Worm (Caenorhabditis elegans): Measurements from ENCODE around the gene twk-28.

Gene twk-28

DNA sequence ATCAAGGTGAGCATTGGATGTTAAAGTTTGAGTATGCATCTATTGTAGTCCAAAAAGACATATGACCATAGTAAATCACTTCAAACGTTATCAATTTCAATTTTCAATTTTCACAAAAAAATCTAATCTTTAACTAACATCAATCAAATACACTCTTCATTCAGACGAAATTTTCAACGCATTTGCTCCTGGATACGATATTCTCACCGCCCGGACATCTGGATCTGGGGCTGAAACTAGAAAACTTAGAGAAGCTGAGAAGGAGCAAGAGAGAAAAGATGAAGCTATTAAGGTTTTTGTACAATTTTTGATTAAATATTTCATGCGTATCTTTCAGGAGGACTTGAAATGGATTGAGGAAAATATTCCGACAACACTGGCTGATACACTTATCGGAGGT, 15.3 kb downstream of the twk-28 start:
- TF ChIP-seq sea-1 (GFP tag; conservative IDR thresholded peaks at IDR 0.05) (no peak), B0310.2 (tag; optimal IDR thresholded peaks at IDR 0.05) (no peak), hmbx-1 (tag; optimal IDR thresholded peaks at IDR 0.05) (no peak), tra-4 (tag; optimal IDR thresholded peaks at IDR 0.05) (no peak), F13C5.2 (tag; optimal IDR thresholded peaks at IDR 0.05) (no peak), ets-7 (tag; optimal IDR thresholded peaks at IDR 0.05) (no peak), flt-1 (GFP tag; IDR thresholded peaks at IDR 0.05) (no peak), aly-1 (tag; optimal IDR thresholded peaks at IDR 0.05) (no peak), tbx-37 (GFP tag; conservative IDR thresholded peaks at IDR 0.05) (no peak), pes-1 (GFP tag; IDR thresholded peaks at IDR 0.05) (no peak), ceh-36 (tag; optimal IDR thresholded peaks at IDR 0.05) (no peak), ceh-13 (GFP tag; optimal IDR thresholded peaks at IDR 0.05) (no peak), scrt-1 (GFP tag; IDR thresholded peaks at IDR 0.05) (no peak), tbx-11 (GFP tag; IDR thresholded peaks at IDR 0.05) (no peak), hmg-4 (GFP tag; optimal IDR thresholded peaks at IDR 0.05) (no peak), hnd-1 (tag; optimal IDR thresholded peaks at IDR 0.05) (no peak), ama-1 (optimal IDR thresholded peaks at IDR 0.05) (no peak)

DNA sequence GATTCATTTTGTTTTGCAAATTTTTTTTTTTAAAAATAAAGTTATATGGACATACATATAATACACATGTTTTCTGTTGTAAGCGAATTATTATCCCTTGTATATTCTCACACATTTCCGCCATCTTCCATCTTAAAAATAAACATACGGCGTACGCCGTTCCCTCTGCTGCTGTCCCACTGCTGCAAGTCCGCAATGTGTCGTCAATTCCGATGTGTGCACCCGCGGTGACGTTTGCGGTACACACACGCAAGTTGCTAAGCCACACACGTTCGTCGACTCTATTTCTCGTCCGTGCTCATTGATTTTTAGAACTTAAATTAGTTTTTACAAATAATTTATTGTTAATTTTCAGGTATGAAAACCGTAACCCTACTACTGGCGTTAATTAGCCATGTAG, 18.8 kb downstream of the twk-28 start, which contains the start of gene C52B9.4:
C52B9.4 (plus strand) TSS at position 356 of the 400 bp plus-strand sequence.
- TF ChIP-seq aly-1 (tag; optimal IDR thresholded peaks at IDR 0.05) (no peak), ceh-13 (GFP tag; optimal IDR thresholded peaks at IDR 0.05) (no peak), F13C5.2 (tag; optimal IDR thresholded peaks at IDR 0.05) (peak; percentile 21)

DNA sequence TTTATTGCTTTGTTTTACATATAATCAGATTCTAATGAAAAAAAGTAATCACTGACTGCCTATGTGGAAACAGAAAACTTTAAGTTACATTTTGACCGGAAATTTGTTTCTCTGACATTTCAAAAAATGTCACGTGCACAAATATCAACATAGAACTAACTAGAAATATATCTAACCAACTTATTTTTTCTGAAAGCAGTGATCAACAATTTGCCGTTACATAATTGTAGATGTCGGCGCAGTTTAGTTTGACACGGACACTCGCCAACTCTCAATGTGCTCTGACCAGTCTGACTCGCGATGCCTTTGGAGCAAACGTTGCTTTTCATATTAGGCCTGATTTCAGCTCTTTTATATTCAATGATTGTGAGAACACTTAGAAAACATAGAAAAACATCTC, 22.4 kb downstream of the twk-28 start, which contains the start of gene srv-6:
srv-6 (plus strand) TSS at position 301 of the 400 bp plus-strand sequence.
- TF ChIP-seq ama-1 (optimal IDR thresholded peaks at IDR 0.05) (no peak), ets-7 (tag; optimal IDR thresholded peaks at IDR 0.05) (no peak), hnd-1 (tag; optimal IDR thresholded peaks at IDR 0.05) (no peak), flt-1 (GFP tag; IDR thresholded peaks at IDR 0.05) (no peak), aly-1 (tag; optimal IDR thresholded peaks at IDR 0.05) (no peak), tra-4 (tag; optimal IDR thresholded peaks at IDR 0.05) (no peak), hmg-4 (GFP tag; optimal IDR thresholded peaks at IDR 0.05) (no peak), F13C5.2 (tag; optimal IDR thresholded peaks at IDR 0.05) (no peak), sea-1 (GFP tag; conservative IDR thresholded peaks at IDR 0.05) (no peak), ceh-13 (GFP tag; optimal IDR thresholded peaks at IDR 0.05) (no peak), tbx-37 (GFP tag; conservative IDR thresholded peaks at IDR 0.05) (no peak)

DNA sequence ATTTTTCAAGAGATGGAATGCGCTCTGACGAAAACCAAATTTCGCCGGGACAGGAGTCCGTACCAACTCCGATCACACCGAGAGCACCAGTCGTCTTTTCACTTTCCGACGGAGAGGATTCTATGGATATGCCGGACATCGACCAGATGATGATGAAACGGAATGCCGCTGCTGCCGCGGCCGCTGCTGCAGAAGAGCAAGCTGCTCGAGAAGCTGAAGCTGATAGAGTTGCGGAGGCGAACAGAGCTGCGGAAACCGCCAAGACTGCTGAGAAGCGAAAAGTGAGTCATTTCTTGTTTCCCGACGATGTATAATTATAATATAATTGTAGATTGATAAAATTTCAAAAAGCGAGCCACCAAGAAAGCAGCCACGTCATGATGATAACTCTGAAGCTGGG, 23.8 kb downstream of the twk-28 start:
- no peak for TF ChIP-seq scrt-1 (GFP tag; IDR thresholded peaks at IDR 0.05)
- TF ChIP-seq hnd-1 (tag; optimal IDR thresholded peaks at IDR 0.05), result no peak
- no peak for TF ChIP-seq ceh-13 (GFP tag; optimal IDR thresholded peaks at IDR 0.05)
- TF ChIP-seq ets-7 (tag; optimal IDR thresholded peaks at IDR 0.05), result no peak
- TF ChIP-seq flt-1 (GFP tag; IDR thresholded peaks at IDR 0.05), result no peak
- TF ChIP-seq tbx-11 (GFP tag; IDR thresholded peaks at IDR 0.05), result no peak
- TF ChIP-seq aly-1 (tag; optimal IDR thresholded peaks at IDR 0.05), result no peak
- TF ChIP-seq tbx-37 (GFP tag; conservative IDR thresholded peaks at IDR 0.05), result no peak
- no peak for TF ChIP-seq F13C5.2 (tag; optimal IDR thresholded peaks at IDR 0.05)
- no peak for TF ChIP-seq ceh-36 (tag; optimal IDR thresholded peaks at IDR 0.05)
- TF ChIP-seq tra-4 (tag; optimal IDR thresholded peaks at IDR 0.05), result no peak
- TF ChIP-seq hmbx-1 (tag; optimal IDR thresholded peaks at IDR 0.05), result no peak
- TF ChIP-seq ama-1 (optimal IDR thresholded peaks at IDR 0.05), result no peak

DNA sequence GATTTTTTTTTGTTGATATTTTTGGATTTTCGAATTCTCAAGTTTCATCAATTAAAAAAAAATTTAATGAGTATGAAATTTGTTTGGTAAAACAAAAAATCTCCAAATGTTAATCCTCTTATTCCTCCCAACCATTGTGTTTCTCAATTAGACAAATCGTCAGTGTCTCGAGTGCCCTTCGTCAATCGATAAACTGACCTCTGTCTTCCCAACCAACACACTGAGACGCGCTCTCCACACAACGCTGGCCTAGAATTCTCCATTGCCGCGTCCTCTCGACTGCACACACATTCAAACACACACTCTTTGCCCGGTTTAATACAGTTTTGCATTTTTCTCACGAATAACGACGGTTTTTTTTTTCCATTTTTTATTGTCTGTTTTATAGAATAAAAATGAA, 24.4 kb downstream of the twk-28 start, which contains the start of gene taf-11.1:
taf-11.1 (plus strand) TSS at position 389 of the 400 bp plus-strand sequence.
- no peak for TF ChIP-seq hmbx-1 (tag; optimal IDR thresholded peaks at IDR 0.05)
- TF ChIP-seq hmg-4 (GFP tag; optimal IDR thresholded peaks at IDR 0.05), result no peak
- TF ChIP-seq sea-1 (GFP tag; conservative IDR thresholded peaks at IDR 0.05), result no peak
- no peak for TF ChIP-seq tbx-37 (GFP tag; conservative IDR thresholded peaks at IDR 0.05)
- no peak for TF ChIP-seq tra-4 (tag; optimal IDR thresholded peaks at IDR 0.05)
- no peak for TF ChIP-seq ama-1 (optimal IDR thresholded peaks at IDR 0.05)
- no peak for TF ChIP-seq flt-1 (GFP tag; IDR thresholded peaks at IDR 0.05)
- no peak for TF ChIP-seq scrt-1 (GFP tag; IDR thresholded peaks at IDR 0.05)
- TF ChIP-seq pes-1 (GFP tag; IDR thresholded peaks at IDR 0.05), result no peak
- no peak for TF ChIP-seq tbx-11 (GFP tag; IDR thresholded peaks at IDR 0.05)
- TF ChIP-seq aly-1 (tag; optimal IDR thresholded peaks at IDR 0.05), result no peak
- TF ChIP-seq B0310.2 (tag; optimal IDR thresholded peaks at IDR 0.05), result no peak

DNA sequence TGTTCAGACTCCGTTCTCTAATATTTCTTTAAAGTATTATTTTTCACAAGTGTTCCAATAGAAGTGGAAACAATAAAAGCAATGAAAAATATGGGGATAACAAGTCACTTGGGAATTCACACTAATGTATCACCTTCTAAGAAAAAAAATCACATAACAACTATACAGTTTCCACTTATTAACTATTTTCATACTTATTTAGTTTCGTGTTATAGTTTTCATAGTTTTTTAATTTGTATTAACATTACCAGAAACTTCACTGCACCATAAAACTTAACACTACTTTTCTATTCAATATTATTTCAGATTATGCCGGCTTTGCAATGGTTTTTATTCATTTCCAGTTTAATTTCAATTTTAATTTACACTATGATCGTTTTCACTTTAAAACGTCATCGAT, 27.1 kb downstream of the twk-28 start, which contains the start of gene srv-5:
srv-5 (plus strand) TSS at position 301 of the 400 bp plus-strand sequence.
- no peak for TF ChIP-seq ets-7 (tag; optimal IDR thresholded peaks at IDR 0.05)
- no peak for TF ChIP-seq flt-1 (GFP tag; IDR thresholded peaks at IDR 0.05)

DNA sequence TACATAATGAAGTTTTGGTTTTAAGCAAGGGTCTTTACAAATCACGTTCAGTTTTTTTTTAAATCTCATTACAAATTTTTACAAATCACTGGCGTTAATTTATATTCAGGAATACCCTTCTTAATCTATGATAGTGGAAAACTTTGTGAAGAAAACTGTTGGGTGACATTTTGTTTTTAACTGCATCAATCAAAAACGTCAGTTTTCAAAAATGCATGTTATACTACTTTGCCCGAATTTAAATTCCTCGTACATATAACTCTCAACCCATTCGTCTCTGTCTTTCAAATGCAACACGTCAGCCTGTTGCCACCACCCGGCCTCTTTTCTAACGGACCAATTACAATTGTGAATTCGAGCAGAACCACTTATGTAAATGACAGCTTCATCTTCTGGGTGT, 30.2 kb downstream of the twk-28 start, which contains the start of gene hlh-13:
hlh-13 (plus strand) TSS at position 301 of the 400 bp plus-strand sequence.
- TF ChIP-seq hmg-4 (GFP tag; optimal IDR thresholded peaks at IDR 0.05) (no peak), hmbx-1 (tag; optimal IDR thresholded peaks at IDR 0.05) (no peak), tra-4 (tag; optimal IDR thresholded peaks at IDR 0.05) (no peak), sea-1 (GFP tag; conservative IDR thresholded peaks at IDR 0.05) (no peak), B0310.2 (tag; optimal IDR thresholded peaks at IDR 0.05) (no peak), ceh-13 (GFP tag; optimal IDR thresholded peaks at IDR 0.05) (no peak), tbx-11 (GFP tag; IDR thresholded peaks at IDR 0.05) (no peak), hnd-1 (tag; optimal IDR thresholded peaks at IDR 0.05) (no peak)

DNA sequence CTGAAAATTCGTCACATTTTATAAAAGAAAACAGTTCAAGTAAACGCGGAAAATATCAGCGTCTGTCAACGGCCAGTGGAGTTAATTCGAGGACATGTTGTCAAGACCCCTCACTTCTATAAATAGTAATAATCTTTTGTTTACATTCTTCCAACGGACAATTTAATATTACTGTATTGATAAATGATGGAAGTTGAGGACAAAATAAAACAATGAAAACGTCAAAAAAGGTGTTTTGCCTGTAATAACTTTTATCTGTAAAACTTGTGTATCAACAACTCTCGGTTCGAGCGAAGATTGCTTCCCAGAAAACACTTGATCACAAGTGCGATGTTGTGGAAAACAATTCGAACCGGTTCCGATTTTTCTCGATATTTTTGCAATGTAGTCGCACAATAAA, 30.7 kb downstream of the twk-28 start:
- TF ChIP-seq F13C5.2 (tag; optimal IDR thresholded peaks at IDR 0.05), result no peak
- TF ChIP-seq flt-1 (GFP tag; IDR thresholded peaks at IDR 0.05), result no peak
- TF ChIP-seq hnd-1 (tag; optimal IDR thresholded peaks at IDR 0.05), result no peak
- no peak for TF ChIP-seq tra-4 (tag; optimal IDR thresholded peaks at IDR 0.05)
- no peak for TF ChIP-seq ets-7 (tag; optimal IDR thresholded peaks at IDR 0.05)
- TF ChIP-seq tbx-11 (GFP tag; IDR thresholded peaks at IDR 0.05), result no peak
- TF ChIP-seq pes-1 (GFP tag; IDR thresholded peaks at IDR 0.05), result no peak
- TF ChIP-seq sea-1 (GFP tag; conservative IDR thresholded peaks at IDR 0.05), result no peak
- TF ChIP-seq tbx-37 (GFP tag; conservative IDR thresholded peaks at IDR 0.05), result no peak
- no peak for TF ChIP-seq ama-1 (optimal IDR thresholded peaks at IDR 0.05)
- no peak for TF ChIP-seq scrt-1 (GFP tag; IDR thresholded peaks at IDR 0.05)
- TF ChIP-seq hmbx-1 (tag; optimal IDR thresholded peaks at IDR 0.05), result no peak
- no peak for TF ChIP-seq aly-1 (tag; optimal IDR thresholded peaks at IDR 0.05)
- TF ChIP-seq B0310.2 (tag; optimal IDR thresholded peaks at IDR 0.05), result no peak
- TF ChIP-seq ceh-13 (GFP tag; optimal IDR thresholded peaks at IDR 0.05), result no peak
- TF ChIP-seq ceh-36 (tag; optimal IDR thresholded peaks at IDR 0.05), result no peak
- TF ChIP-seq hmg-4 (GFP tag; optimal IDR thresholded peaks at IDR 0.05), result no peak
